Fruit fly (Drosophila melanogaster) Kc167 (cell line): Measurements from ENCODE around the gene Slob.

Experiments used
- Myc ChIP-seq: fragments of >200 bp; optimal IDR thresholded peaks from 2 replicates; lab custom pipeline; 2017; ENCODE audit warnings: missing external identifiers
- h ChIP-seq: fragments of >200 bp; optimal IDR thresholded peaks from 3 replicates; lab custom pipeline; 2018; ENCODE audit warnings: missing external identifiers
- insv ChIP-seq: fragments of >200 bp; optimal IDR thresholded peaks from 3 replicates; lab custom pipeline; 2018; ENCODE audit warnings: missing external identifiers
- psq ChIP-seq: fragments of >200 bp; optimal IDR thresholded peaks from 2 replicates; lab custom pipeline; 2017; ENCODE audit warnings: missing external identifiers

DNA sequence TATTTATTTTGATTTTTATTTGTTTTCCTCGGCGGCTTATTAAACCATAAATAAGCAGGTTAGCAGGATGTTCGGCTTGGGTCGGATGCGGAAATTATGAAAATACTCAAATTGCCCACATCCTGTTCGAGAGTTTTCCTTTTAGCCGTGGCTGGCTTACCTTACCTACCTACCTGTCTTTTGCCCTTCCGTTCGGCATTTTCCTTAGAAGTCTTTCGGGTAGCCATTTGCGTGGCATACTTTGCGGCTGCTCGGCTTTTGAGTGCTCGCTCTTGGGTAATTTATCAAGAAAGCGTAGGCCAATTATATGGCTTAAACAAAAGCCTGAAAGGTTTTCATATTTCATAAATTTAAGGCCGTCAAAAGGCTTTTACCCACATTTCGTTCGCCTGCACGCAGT is 82.0 kb downstream of the Slob start:
- TF ChIP-seq insv (no peak), Myc (lab: Kevin White, UChicago) (no peak), psq (lab: Kevin White, UChicago) (no peak), h (lab: Kevin White, UChicago) (no peak)
